Worm (Caenorhabditis elegans): ENCODE data around the gene stc-1.
A peak's percentile ranks its signal among the peaks of the same experiment; 100 is the strongest.

The stc-1 gene

DNA sequence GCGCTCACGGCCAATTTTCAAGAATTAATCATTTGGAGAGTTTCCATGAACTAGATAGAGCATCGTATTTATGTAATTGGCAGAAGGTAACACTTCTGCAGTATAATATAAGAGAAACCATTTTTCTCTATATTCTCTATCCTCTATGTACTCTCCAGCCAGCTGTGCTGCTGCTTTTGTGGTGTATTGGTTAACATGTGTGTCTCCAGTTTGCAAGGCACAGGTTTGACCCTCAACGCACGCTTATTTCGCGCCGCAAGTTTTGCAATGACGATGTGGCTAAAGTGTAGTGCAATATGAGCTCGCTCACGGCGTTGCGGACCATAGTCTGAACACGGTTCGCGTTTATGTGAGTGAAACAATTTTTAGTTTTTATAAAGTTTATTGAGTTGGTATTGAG is 19.0 kb downstream of the stc-1 start (continued):
- peak; percentile 64 for TF ChIP-seq snpc-1.1 (tag; optimal IDR thresholded peaks at IDR 0.05; ENCODE audit: insufficient read depth)
- no peak for TF ChIP-seq F49E8.2 (tag; optimal IDR thresholded peaks at IDR 0.05; ENCODE audit: insufficient read depth)
- TF ChIP-seq ztf-25 (GFP tag; IDR thresholded peaks at IDR 0.05) = peak; percentile 71; the same call in 1 of the 2 replicates
- TF ChIP-seq F57A8.1 (GFP tag; optimal IDR thresholded peaks at IDR 0.05) = peak; percentile 98
- peak; percentile 90 for TF ChIP-seq Y53G8AR.9 (GFP tag; conservative IDR thresholded peaks at IDR 0.05)
- 0 out of 2 replicates have a peak, but pooled peaks have one; percentile 13 for TF ChIP-seq attf-3 (GFP tag; conservative IDR thresholded peaks at IDR 0.05)
- peak; percentile 84 for TF ChIP-seq egl-44 (GFP tag; IDR thresholded peaks at IDR 0.05)
- TF ChIP-seq B0336.3 (GFP tag; IDR thresholded peaks at IDR 0.05) = no peak
- TF ChIP-seq T26A5.8 (tag; optimal IDR thresholded peaks at IDR 0.05) = peak; percentile 88
- TF ChIP-seq sptf-2 (GFP tag; optimal IDR thresholded peaks at IDR 0.05) = peak; percentile 97
- peak; percentile 83 for TF ChIP-seq hlh-12 (tag; optimal IDR thresholded peaks at IDR 0.05)
- TF ChIP-seq Y67H2A.10 (GFP tag; conservative IDR thresholded peaks at IDR 0.05) = no peak
- 0 out of 2 replicates have a peak, but pooled peaks have one; percentile 50 for TF ChIP-seq ztf-6 (GFP tag; IDR thresholded peaks at IDR 0.05)
- TF ChIP-seq aptf-3 (GFP tag; IDR thresholded peaks at IDR 0.05) = 0 out of 2 replicates have a peak, but pooled peaks have one; percentile 37
- TF ChIP-seq zfh-2 (GFP tag; conservative IDR thresholded peaks at IDR 0.05) = no peak
- peak; percentile 98 for TF ChIP-seq cebp-2 (GFP tag; IDR thresholded peaks at IDR 0.05)
- peak; percentile 60 for TF ChIP-seq madf-10 (tag; optimal IDR thresholded peaks at IDR 0.05)
- TF ChIP-seq ZK185.1 (tag; optimal IDR thresholded peaks at IDR 0.05; ENCODE audit: poor library complexity, severe bottlenecking) = peak; percentile 88
- TF ChIP-seq nhr-90 (tag; optimal IDR thresholded peaks at IDR 0.05) = peak; percentile 93
- no peak for TF ChIP-seq lin-54 (GFP tag; optimal IDR thresholded peaks at IDR 0.05)
- peak; percentile 65 for TF ChIP-seq C06A6.2 (GFP tag; conservative IDR thresholded peaks at IDR 0.05)
- TF ChIP-seq snpc-3.4 (tag; optimal IDR thresholded peaks at IDR 0.05) = peak; percentile 87
- TF ChIP-seq ceh-100 (GFP tag; IDR thresholded peaks at IDR 0.05) = peak; percentile 49; the same call in 1 of the 2 replicates
- peak; percentile 97 for TF ChIP-seq mxl-1 (tag; optimal IDR thresholded peaks at IDR 0.05)
- 0 out of 2 replicates have a peak, but pooled peaks have one; percentile 69 for TF ChIP-seq nhr-120 (GFP tag; IDR thresholded peaks at IDR 0.05)
- TF ChIP-seq atf-7 (tag; optimal IDR thresholded peaks at IDR 0.05) = peak; percentile 84
- peak; percentile 92 for TF ChIP-seq ceh-40 (GFP tag; IDR thresholded peaks at IDR 0.05)
- TF ChIP-seq pbrm-1 (GFP tag; IDR thresholded peaks at IDR 0.05) = no peak; the same call in 1 of the 2 replicates
- no peak for TF ChIP-seq xnd-1 (tag; optimal IDR thresholded peaks at IDR 0.05)
- peak; percentile 21 for TF ChIP-seq tbx-9 (tag; optimal IDR thresholded peaks at IDR 0.05; ENCODE audit: borderline replicate concordance)
- no peak for TF ChIP-seq ztf-28 (GFP tag; IDR thresholded peaks at IDR 0.05)

DNA sequence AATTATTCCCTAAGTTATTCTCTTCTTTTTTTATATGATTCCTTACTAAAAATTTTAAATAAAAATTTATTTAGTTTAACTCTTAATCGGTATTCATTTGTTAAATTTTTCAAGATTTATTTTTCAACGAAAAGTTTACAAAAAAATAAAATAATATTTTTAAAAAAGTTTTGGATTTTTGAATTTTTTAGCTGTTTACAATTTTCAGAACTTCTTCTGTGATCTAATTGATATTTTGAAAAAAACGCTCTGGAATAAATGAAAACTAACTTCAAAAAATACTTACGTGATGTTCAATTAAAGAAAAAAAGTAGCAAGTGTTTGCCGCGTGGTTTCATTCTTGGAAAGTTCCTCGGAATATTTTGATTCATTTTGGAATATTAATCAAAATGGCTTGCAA is 20.6 kb downstream of the stc-1 start, which contains the start of gene decr-1.2:
Gene decr-1.2, plus strand, starts transcription at position 301 of the 400 bp plus-strand sequence.
- no peak for TF ChIP-seq zim-3 (tag; optimal IDR thresholded peaks at IDR 0.05)

DNA sequence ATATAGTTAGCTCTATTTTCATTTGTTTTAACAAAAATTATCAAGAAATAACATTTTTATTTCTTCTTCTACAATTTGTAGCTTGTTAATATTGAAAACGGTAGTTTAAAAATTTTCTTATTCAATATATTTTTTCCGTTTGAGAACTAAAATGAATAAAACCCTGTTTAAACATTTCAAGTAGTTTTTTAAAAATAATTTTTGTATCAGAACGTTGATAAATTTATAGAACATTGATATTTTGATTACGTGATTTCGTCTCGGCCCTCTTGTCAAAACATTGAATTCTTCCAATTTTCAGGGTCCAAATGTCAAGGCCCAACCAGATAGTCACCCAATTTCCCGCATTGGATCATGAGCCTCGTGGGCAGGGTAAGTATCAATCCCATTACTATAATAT is 25.5 kb downstream of the stc-1 start, which contains the start of gene pqn-73:
Gene pqn-73, plus strand, starts transcription at position 301 of the 400 bp plus-strand sequence.
- TF ChIP-seq ZK185.1 (tag; optimal IDR thresholded peaks at IDR 0.05; ENCODE audit: poor library complexity, severe bottlenecking) (no peak), pha-4 (tag; optimal IDR thresholded peaks at IDR 0.05) (no peak), lag-1 (GFP tag; IDR thresholded peaks at IDR 0.05) (no peak), lin-54 (GFP tag; optimal IDR thresholded peaks at IDR 0.05) (no peak)

DNA sequence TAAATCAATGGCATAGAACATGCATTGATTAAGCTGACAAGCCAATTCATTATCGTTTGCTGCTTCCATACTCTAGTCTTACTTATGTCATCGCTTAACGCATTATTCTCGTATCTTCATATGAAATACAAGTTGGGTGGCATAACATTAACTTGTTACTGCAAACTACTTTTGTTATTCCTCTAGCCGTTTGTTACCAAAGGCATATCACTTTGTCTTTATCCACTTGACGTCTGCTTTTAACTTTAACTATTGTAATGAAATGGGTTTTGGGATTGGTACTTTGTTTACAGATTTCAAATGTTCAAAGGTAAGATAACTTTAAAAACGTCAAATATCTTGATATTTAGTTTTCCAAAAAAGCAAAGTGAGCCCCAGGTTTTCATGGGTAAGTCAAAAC is 29.9 kb downstream of the stc-1 start, which contains the start of gene W01C9.2:
Gene W01C9.2, plus strand, starts transcription at position 301 of the 400 bp plus-strand sequence.
- TF ChIP-seq him-1 (tag; optimal IDR thresholded peaks at IDR 0.05) = no peak
- TF ChIP-seq bed-2 (GFP tag; IDR thresholded peaks at IDR 0.05) = no peak
- no peak for TF ChIP-seq K12H6.12 (tag; optimal IDR thresholded peaks at IDR 0.05)
- TF ChIP-seq lin-35 (GFP tag; optimal IDR thresholded peaks at IDR 0.05) = no peak
- no peak for TF ChIP-seq snpc-1.3 (tag; optimal IDR thresholded peaks at IDR 0.05; ENCODE audit: insufficient read depth)
- no peak for TF ChIP-seq aptf-3 (GFP tag; IDR thresholded peaks at IDR 0.05)
- TF ChIP-seq fkh-3 (tag; optimal IDR thresholded peaks at IDR 0.05) = no peak
- no peak for TF ChIP-seq Y53G8AR.9 (GFP tag; conservative IDR thresholded peaks at IDR 0.05)
- TF ChIP-seq nhr-120 (GFP tag; IDR thresholded peaks at IDR 0.05) = no peak
- no peak for TF ChIP-seq tbx-9 (tag; optimal IDR thresholded peaks at IDR 0.05; ENCODE audit: borderline replicate concordance)
- no peak for TF ChIP-seq F37B4.10 (GFP tag; IDR thresholded peaks at IDR 0.05)
- TF ChIP-seq tbp1 (GFP tag; optimal IDR thresholded peaks at IDR 0.05) = no peak
- no peak for TF ChIP-seq Y53F4B.3 (GFP tag; IDR thresholded peaks at IDR 0.05)
- TF ChIP-seq egl-18 (GFP tag; IDR thresholded peaks at IDR 0.05) = no peak

Data from whole organism, young adult.